Worm (Caenorhabditis elegans) whole organism, L2 larva: ENCODE measurements around the gene Y32B12A.5.

Experiments used
- C34F6.9 ChIP-seq: fragments of 150-350 bp; optimal IDR thresholded peaks from 2 replicates; lab custom pipeline; 2014; ENCODE audit warnings: missing biosample characterization, missing genetic modification characterization
- F13H6.1 ChIP-seq: sonication (generic microtip); optimal IDR thresholded peaks from 2 replicates; lab custom pipeline; 2016; ENCODE audit warnings: missing genetic modification characterization, missing compliant biosample characterization
- R02D3.7 ChIP-seq: fragments of 150-350 bp; optimal IDR thresholded peaks from 2 replicates; lab custom pipeline; 2014; ENCODE audit warnings: missing biosample characterization, missing genetic modification characterization
- Y55F3AM.14 ChIP-seq: fragments of 200-800 bp; sonication (Bioruptor generic); optimal IDR thresholded peaks from 2 replicates; lab custom pipeline; 2018; ENCODE audit warnings: mild to moderate bottlenecking, missing genetic modification characterization, missing compliant biosample characterization
- ZK546.5 ChIP-seq: sonication (generic microtip); optimal IDR thresholded peaks from 2 replicates; lab custom pipeline; 2017; ENCODE audit warnings: missing biosample characterization, missing genetic modification characterization
- alr-1 ChIP-seq: fragments of 150-350 bp; optimal IDR thresholded peaks from 2 replicates; lab custom pipeline; 2014; ENCODE audit warnings: missing biosample characterization, missing genetic modification characterization
- aly-2 ChIP-seq: fragments of 150-350 bp; optimal IDR thresholded peaks from 2 replicates; lab custom pipeline; 2014; ENCODE audit warnings: missing biosample characterization, missing genetic modification characterization
- ama-1 ChIP-seq: fragments of 150-350 bp; optimal IDR thresholded peaks from 2 replicates; lab custom pipeline; 2018; ENCODE audit warnings: inconsistent platforms
- blmp-1 ChIP-seq: sonication (generic microtip); optimal IDR thresholded peaks from 2 replicates; lab custom pipeline; 2017; ENCODE audit warnings: missing genetic modification characterization, mild to moderate bottlenecking, missing compliant biosample characterization, antibody characterized with exemption, moderate library complexity; ENCODE audit not compliant: insufficient read depth
- ceh-16 ChIP-seq: fragments of 150-350 bp; optimal IDR thresholded peaks from 2 replicates; lab custom pipeline; 2014; ENCODE audit warnings: missing biosample characterization, missing genetic modification characterization
- ceh-82 ChIP-seq: fragments of 150-350 bp; optimal IDR thresholded peaks from 2 replicates; lab custom pipeline; 2014; ENCODE audit warnings: missing biosample characterization, missing genetic modification characterization
- crh-2 ChIP-seq: sonication (generic microtip); optimal IDR thresholded peaks from 2 replicates; lab custom pipeline; 2017; ENCODE audit warnings: missing biosample characterization, missing genetic modification characterization
- dmd-4 ChIP-seq: sonication (generic microtip); optimal IDR thresholded peaks from 2 replicates; lab custom pipeline; 2017; ENCODE audit warnings: missing biosample characterization, missing genetic modification characterization
- egl-27 ChIP-seq: sonication (generic microtip); optimal IDR thresholded peaks from 3 replicates; lab custom pipeline; 2017; ENCODE audit warnings: missing biosample characterization, missing genetic modification reagents, missing genetic modification characterization
- elt-1 ChIP-seq: fragments of 150-350 bp; optimal IDR thresholded peaks from 2 replicates; lab custom pipeline; 2014; ENCODE audit warnings: missing biosample characterization, missing genetic modification characterization
- fos-1 ChIP-seq: fragments of 150-350 bp; optimal IDR thresholded peaks from 2 replicates; lab custom pipeline; 2014; ENCODE audit warnings: missing biosample characterization, missing genetic modification characterization
- gmeb-1 ChIP-seq: fragments of 150-350 bp; optimal IDR thresholded peaks from 2 replicates; lab custom pipeline; 2014; ENCODE audit warnings: missing biosample characterization, missing genetic modification characterization
- lin-11 ChIP-seq: fragments of 150-350 bp; sonication (generic microtip); optimal IDR thresholded peaks from 2 replicates; lab custom pipeline; 2014; ENCODE audit warnings: missing biosample characterization, missing genetic modification characterization, inconsistent platforms, mixed read lengths
- lin-13 ChIP-seq: fragments of 150-350 bp; optimal IDR thresholded peaks from 2 replicates; lab custom pipeline; 2014; ENCODE audit warnings: missing biosample characterization, missing genetic modification reagents, missing genetic modification characterization
- lin-39 ChIP-seq: fragments of 150-350 bp; optimal IDR thresholded peaks from 2 replicates; lab custom pipeline; 2014; ENCODE audit warnings: missing biosample characterization, missing genetic modification reagents, missing genetic modification characterization
- lsy-2 ChIP-seq, 2 experiments: fragments of 150-350 bp in 1 of 2; sonication (generic microtip) in 1 of 2; optimal IDR thresholded peaks; 2 replicates each; lab custom pipeline; 2014 to 2017; ENCODE audit warnings: missing biosample characterization in 2 of 2, missing genetic modification characterization in 2 of 2
- mbf-1 ChIP-seq: sonication (generic microtip); optimal IDR thresholded peaks from 2 replicates; lab custom pipeline; 2017; ENCODE audit warnings: missing biosample characterization, missing genetic modification characterization
- mdl-1 ChIP-seq, 2 experiments: fragments of 150-350 bp in 1 of 2; sonication (generic microtip) in 1 of 2; optimal IDR thresholded peaks; 2 replicates each; lab custom pipeline; 2017; ENCODE audit warnings: missing biosample characterization in 2 of 2, missing genetic modification characterization in 2 of 2
- nhr-10 ChIP-seq: sonication (generic microtip); optimal IDR thresholded peaks from 2 replicates; lab custom pipeline; 2017; ENCODE audit warnings: missing biosample characterization, missing genetic modification characterization
- nhr-11 ChIP-seq: fragments of 150-350 bp; optimal IDR thresholded peaks from 2 replicates; lab custom pipeline; 2014; ENCODE audit warnings: missing biosample characterization, missing genetic modification characterization
- nhr-12 ChIP-seq: fragments of 150-350 bp; optimal IDR thresholded peaks from 2 replicates; lab custom pipeline; 2014; ENCODE audit warnings: missing biosample characterization, missing genetic modification characterization
- nhr-129 ChIP-seq: fragments of 150-350 bp; optimal IDR thresholded peaks from 2 replicates; lab custom pipeline; 2014; ENCODE audit warnings: missing biosample characterization, missing genetic modification characterization
- nhr-23 ChIP-seq: fragments of 150-350 bp; optimal IDR thresholded peaks from 2 replicates; lab custom pipeline; 2014; ENCODE audit warnings: missing biosample characterization, missing genetic modification reagents, missing genetic modification characterization
- nhr-237 ChIP-seq: fragments of 150-350 bp; optimal IDR thresholded peaks from 2 replicates; lab custom pipeline; 2014; ENCODE audit warnings: missing biosample characterization, missing genetic modification characterization
- nhr-25 ChIP-seq: fragments of 150-350 bp; sonication (generic microtip); optimal IDR thresholded peaks from 3 replicates; lab custom pipeline; 2014; ENCODE audit warnings: missing biosample characterization, missing genetic modification characterization
- nhr-6 ChIP-seq: fragments of 150-350 bp; optimal IDR thresholded peaks from 2 replicates; lab custom pipeline; 2014; ENCODE audit warnings: missing biosample characterization, missing genetic modification characterization
- nhr-77 ChIP-seq: fragments of 150-350 bp; optimal IDR thresholded peaks from 2 replicates; lab custom pipeline; 2014; ENCODE audit warnings: missing biosample characterization, missing genetic modification characterization
- peb-1 ChIP-seq: fragments of 150-350 bp; optimal IDR thresholded peaks from 2 replicates; lab custom pipeline; 2014; ENCODE audit warnings: missing biosample characterization, missing genetic modification characterization
- sem-4 ChIP-seq: fragments of 150-350 bp; optimal IDR thresholded peaks from 2 replicates; lab custom pipeline; 2014; ENCODE audit warnings: missing biosample characterization, missing genetic modification reagents, missing genetic modification characterization
- sma-3 ChIP-seq: sonication (generic microtip); optimal IDR thresholded peaks from 2 replicates; lab custom pipeline; 2016; ENCODE audit warnings: missing genetic modification reagents, missing genetic modification characterization, missing compliant biosample characterization
- sma-9 ChIP-seq, 2 experiments: fragments of 150-350 bp in 1 of 2; sonication (generic microtip) in 1 of 2; optimal IDR thresholded peaks; 2 replicates each; lab custom pipeline; 2014 to 2016; ENCODE audit warnings: missing genetic modification characterization in 2 of 2, mild to moderate bottlenecking in 1 of 2, missing biosample characterization in 1 of 2, missing compliant biosample characterization in 1 of 2, missing genetic modification reagents in 1 of 2, moderate library complexity in 1 of 2
- snpc-4 ChIP-seq: fragments of 150-350 bp; optimal IDR thresholded peaks from 2 replicates; lab custom pipeline; 2014; ENCODE audit warnings: missing biosample characterization, missing genetic modification characterization
- unc-39 ChIP-seq: fragments of 150-350 bp; optimal IDR thresholded peaks from 2 replicates; lab custom pipeline; 2014; ENCODE audit warnings: missing biosample characterization, missing genetic modification characterization
- unc-55 ChIP-seq: fragments of 150-350 bp; sonication (generic microtip); optimal IDR thresholded peaks from 3 replicates; lab custom pipeline; 2014; ENCODE audit warnings: missing biosample characterization, missing genetic modification reagents, missing genetic modification characterization
- unc-62 ChIP-seq: fragments of 150-350 bp; optimal IDR thresholded peaks from 2 replicates; lab custom pipeline; 2014; ENCODE audit warnings: missing biosample characterization, missing genetic modification reagents, missing genetic modification characterization
- ztf-4 ChIP-seq: fragments of 150-350 bp; optimal IDR thresholded peaks from 2 replicates; lab custom pipeline; 2014; ENCODE audit warnings: missing biosample characterization, missing genetic modification characterization

Y32B12A.5 gene

ce11 chrV:16471995-16472563, 15.3 kb downstream of the Y32B12A.5 start, which contains the start of gene srw-35:
srw-35 (plus strand) TSS chrV:16472513.
- TF ChIP-seq unc-55 (GFP tag; lab: Kevin White, UChicago) = no peak
- no peak for TF ChIP-seq ama-1 (lab: Kevin White, UChicago)
- no peak for TF ChIP-seq elt-1 (tag; lab: Kevin White, UChicago)
- TF ChIP-seq F13H6.1 (tag; lab: Kevin White, UChicago) = no peak
- TF ChIP-seq lsy-2 (tag; optimal IDR thresholded peaks at IDR 0.05; lab: Kevin White, UChicago) = no peak
- TF ChIP-seq Y55F3AM.14 (GFP tag; lab: Kevin White, UChicago) = no peak
- no peak for TF ChIP-seq nhr-11
- TF ChIP-seq mbf-1 (tag; lab: Kevin White, UChicago) = no peak
- TF ChIP-seq gmeb-1 = no peak
- no peak for TF ChIP-seq peb-1 (tag; lab: Kevin White, UChicago)
- no peak for TF ChIP-seq nhr-129
- TF ChIP-seq aly-2 (tag; lab: Kevin White, UChicago) = no peak
- TF ChIP-seq lin-13 (GFP tag; lab: Kevin White, UChicago) = no peak
- no peak for TF ChIP-seq nhr-6
- no peak for TF ChIP-seq crh-2
- no peak for TF ChIP-seq sma-9 (GFP tag; optimal IDR thresholded peaks at IDR 0.05; lab: Kevin White, UChicago)
- no peak for TF ChIP-seq sma-9 (tag; optimal IDR thresholded peaks at IDR 0.05; lab: Kevin White, UChicago)
- no peak for TF ChIP-seq unc-62
- TF ChIP-seq nhr-25 = no peak
- no peak for TF ChIP-seq ceh-82 (tag; lab: Kevin White, UChicago)

ce11 chrV:16470916-16471315, 16.5 kb downstream of the Y32B12A.5 start, which contains the start of gene srh-138:
srh-138 (minus strand) TSS chrV:16471016.
- no peak for TF ChIP-seq gmeb-1
- no peak for TF ChIP-seq egl-27 (tag; lab: Kevin White, UChicago)
- TF ChIP-seq nhr-237 (tag; lab: Kevin White, UChicago) = no peak
- no peak for TF ChIP-seq mdl-1 (tag; optimal IDR thresholded peaks at IDR 0.05; lab: Kevin White, UChicago)

- no peak for TF ChIP-seq ceh-16 (tag; lab: Kevin White, UChicago)
- TF ChIP-seq crh-2 = no peak
- no peak for TF ChIP-seq alr-1 (tag; lab: Kevin White, UChicago)
- TF ChIP-seq sem-4 (tag; lab: Kevin White, UChicago) = no peak
- no peak for TF ChIP-seq blmp-1 (tag; lab: Kevin White, UChicago)
- TF ChIP-seq unc-55 (GFP tag; lab: Kevin White, UChicago) = no peak
- no peak for TF ChIP-seq ztf-4 (tag; lab: Kevin White, UChicago)
- TF ChIP-seq Y55F3AM.14 (GFP tag; lab: Kevin White, UChicago) = no peak
- TF ChIP-seq elt-1 (tag; lab: Kevin White, UChicago) = no peak
- no peak for TF ChIP-seq C34F6.9 (tag; lab: Kevin White, UChicago)
- no peak for TF ChIP-seq fos-1 (tag; lab: Kevin White, UChicago)
- TF ChIP-seq nhr-12 (tag; lab: Kevin White, UChicago) = no peak
- no peak for TF ChIP-seq aly-2 (tag; lab: Kevin White, UChicago)
- TF ChIP-seq snpc-4 (tag; lab: Kevin White, UChicago) = no peak
- no peak for TF ChIP-seq nhr-23 (tag; lab: Kevin White, UChicago)
- TF ChIP-seq ZK546.5 (tag; lab: Kevin White, UChicago) = no peak
- no peak for TF ChIP-seq sma-3
Observed at ce11 chrV:16467840-16468239, 19.5 kb downstream of the Y32B12A.5 start, which contains the start of gene sru-44. sru-44 (minus strand) TSS chrV:16467940.

- TF ChIP-seq dmd-4 (tag; lab: Kevin White, UChicago) = no peak
- TF ChIP-seq lin-39 (tag; lab: Kevin White, UChicago) = no peak
- no peak for TF ChIP-seq nhr-77
- TF ChIP-seq egl-27 (tag; lab: Kevin White, UChicago) = no peak
- no peak for TF ChIP-seq ceh-82 (tag; lab: Kevin White, UChicago)
- TF ChIP-seq snpc-4 (tag; lab: Kevin White, UChicago) = no peak
- no peak for TF ChIP-seq nhr-10 (tag; lab: Kevin White, UChicago)
- no peak for TF ChIP-seq lsy-2 (tag; optimal IDR thresholded peaks at IDR 0.05; lab: Kevin White, UChicago)
- TF ChIP-seq lin-11 (tag; lab: Kevin White, UChicago) = no peak
- TF ChIP-seq unc-39 (tag; lab: Kevin White, UChicago) = no peak
- no peak for TF ChIP-seq peb-1 (tag; lab: Kevin White, UChicago)
- no peak for TF ChIP-seq ztf-4 (tag; lab: Kevin White, UChicago)
- no peak for TF ChIP-seq ZK546.5 (tag; lab: Kevin White, UChicago)
- no peak for TF ChIP-seq C34F6.9 (tag; lab: Kevin White, UChicago)
- TF ChIP-seq unc-62 = no peak
- TF ChIP-seq ceh-16 (tag; lab: Kevin White, UChicago) = no peak
- TF ChIP-seq nhr-12 (tag; lab: Kevin White, UChicago) = no peak
- no peak for TF ChIP-seq alr-1 (tag; lab: Kevin White, UChicago)
- no peak for TF ChIP-seq R02D3.7
- TF ChIP-seq Y55F3AM.14 (GFP tag; lab: Kevin White, UChicago) = no peak
- TF ChIP-seq, all 48 proteins: peak for 0
Observed at ce11 chrV:16460866-16461265, 26.5 kb downstream of the Y32B12A.5 start, which contains the start of gene srh-142. srh-142 (minus strand) TSS chrV:16460966.
